Fruit fly (Drosophila melanogaster) whole organism, pupa: ENCODE data around the gene CG7420.

Experiments
- CG10348 ChIP-seq: fragments of 200-800 bp; sonication (Bioruptor generic); IDR thresholded peaks from 2 replicates; pipeline ENCODE4 v1.3.6; 2022; ENCODE audit warnings: missing biosample characterization, missing genetic modification characterization
- CG12605 ChIP-seq: fragments of 200-800 bp; sonication (Bioruptor generic); IDR thresholded peaks from 2 replicates; pipeline ENCODE4 v1.3.6; 2022; ENCODE audit warnings: missing biosample characterization, missing genetic modification characterization
- CG13204 ChIP-seq: fragments of 200-800 bp; sonication (Bioruptor generic); optimal IDR thresholded peaks from 2 replicates; lab custom pipeline; 2018; ENCODE audit warnings: missing biosample characterization, mild to moderate bottlenecking, missing genetic modification characterization, moderate library complexity
- CG14655 ChIP-seq: fragments of 200-800 bp; sonication (Bioruptor generic); optimal IDR thresholded peaks from 3 replicates; lab custom pipeline; 2017; ENCODE audit warnings: mild to moderate bottlenecking, missing biosample characterization, missing genetic modification reagents, missing genetic modification characterization
- CG15710 ChIP-seq: fragments of 200-800 bp; sonication (Bioruptor generic); optimal IDR thresholded peaks from 2 replicates; lab custom pipeline; 2018; ENCODE audit warnings: missing biosample characterization, mild to moderate bottlenecking, missing genetic modification characterization, moderate library complexity
- CG17806 ChIP-seq: fragments of 200-800 bp; sonication (Bioruptor generic); optimal IDR thresholded peaks from 2 replicates; lab custom pipeline; 2018; ENCODE audit warnings: missing biosample characterization, mild to moderate bottlenecking, missing genetic modification characterization, moderate library complexity
- CG32121 ChIP-seq: fragments of 200-800 bp; sonication (Bioruptor generic); IDR thresholded peaks from 2 replicates; pipeline ENCODE4 v1.3.6; 2022; ENCODE audit warnings: missing biosample characterization, missing genetic modification characterization
- CG34367 ChIP-seq: fragments of 200-800 bp; sonication (Bioruptor generic); optimal IDR thresholded peaks from 2 replicates; lab custom pipeline; 2018; ENCODE audit warnings: missing biosample characterization, mild to moderate bottlenecking, missing genetic modification characterization
- CG4496 ChIP-seq: fragments of 200-800 bp; sonication (Bioruptor generic); IDR thresholded peaks from 3 replicates; pipeline ENCODE4 v1.3.6; 2022; ENCODE audit warnings: missing biosample characterization, missing genetic modification characterization
- CG8159 ChIP-seq: fragments of 200-800 bp; sonication (Bioruptor generic); optimal IDR thresholded peaks from 3 replicates; lab custom pipeline; 2018; ENCODE audit warnings: missing biosample characterization, mild to moderate bottlenecking, missing genetic modification characterization, moderate library complexity
- CG8301 ChIP-seq: fragments of 200-800 bp; sonication (Bioruptor generic); optimal IDR thresholded peaks from 2 replicates; lab custom pipeline; 2018; ENCODE audit warnings: missing biosample characterization, mild to moderate bottlenecking, missing genetic modification characterization
- CG9948 ChIP-seq: fragments of 200-800 bp; sonication (Bioruptor generic); optimal IDR thresholded peaks from 2 replicates; lab custom pipeline; 2018; ENCODE audit warnings: missing biosample characterization, mild to moderate bottlenecking, missing genetic modification characterization, moderate library complexity
- D1 ChIP-seq: fragments of 200-800 bp; sonication (Bioruptor generic); optimal IDR thresholded peaks from 2 replicates; lab custom pipeline; 2018; ENCODE audit warnings: missing biosample characterization, mild to moderate bottlenecking, missing genetic modification characterization, moderate library complexity
- EcR ChIP-seq: fragments of 200-800 bp; sonication (Bioruptor generic); optimal IDR thresholded peaks from 3 replicates; lab custom pipeline; 2019; ENCODE audit warnings: missing biosample characterization, missing genetic modification characterization, mild to moderate bottlenecking, moderate library complexity, missing genetic modification reagents
- Ets98B ChIP-seq: fragments of 200-800 bp; sonication (Bioruptor generic); IDR thresholded peaks from 2 replicates; pipeline ENCODE4 v1.3.6; 2022; ENCODE audit warnings: missing biosample characterization, missing genetic modification characterization
- Pif1A ChIP-seq: fragments of 200-800 bp; sonication (Bioruptor generic); optimal IDR thresholded peaks from 3 replicates; lab custom pipeline; 2016; ENCODE audit warnings: missing biosample characterization, missing genetic modification characterization
- Pif1B ChIP-seq: fragments of 200-800 bp; sonication (Bioruptor generic); optimal IDR thresholded peaks from 3 replicates; lab custom pipeline; 2016; ENCODE audit warnings: missing biosample characterization, missing genetic modification characterization
- Snoo ChIP-seq: fragments of 200-800 bp; sonication (Bioruptor generic); optimal IDR thresholded peaks from 3 replicates; lab custom pipeline; 2017; ENCODE audit warnings: missing biosample characterization, mild to moderate bottlenecking, missing genetic modification characterization, inconsistent platforms
- fd96Ca ChIP-seq: fragments of 200-800 bp; sonication (Bioruptor generic); IDR thresholded peaks from 3 replicates; pipeline ENCODE4 v1.3.6; 2022; ENCODE audit warnings: missing biosample characterization, missing genetic modification characterization
- gl ChIP-seq: fragments of 200-800 bp; sonication (Bioruptor generic); optimal IDR thresholded peaks from 2 replicates; lab custom pipeline; 2018; ENCODE audit warnings: missing biosample characterization, mild to moderate bottlenecking, missing genetic modification characterization
- rn ChIP-seq: fragments of 200-800 bp; sonication (Bioruptor generic); IDR thresholded peaks from 2 replicates; pipeline ENCODE4 v1.3.6; 2022; ENCODE audit warnings: missing biosample characterization, missing genetic modification characterization

Gene CG7420

dm6 chr2L:1495160-1495559, 7.5 kb downstream of the CG7420 start, which contains the start of gene CG31926:
Gene CG31926 (plus strand): TSS chr2L:1495460.
- no peak for TF ChIP-seq CG34367 (tag; lab: Kevin White, UChicago)
- no peak for TF ChIP-seq CG4496 (GFP tag; lab: Robert Waterston, UW)
- TF ChIP-seq rn: no peak
- TF ChIP-seq Pif1B (GFP tag; lab: Kevin White, UChicago): no peak
- TF ChIP-seq Ets98B: no peak
- no peak for TF ChIP-seq CG17806 (tag; lab: Kevin White, UChicago)
- TF ChIP-seq CG13204 (GFP tag; lab: Kevin White, UChicago): no peak
- TF ChIP-seq CG14655: no peak
- TF ChIP-seq CG8159: no peak

dm6 chr2L:1493770-1494169, 8.9 kb downstream of the CG7420 start, which contains the start of gene CG33128:
Gene CG33128 (plus strand): TSS chr2L:1494070.
- TF ChIP-seq Ets98B (no peak), EcR (GFP tag; lab: Kevin White, UChicago) (no peak), CG13204 (GFP tag; lab: Kevin White, UChicago) (no peak), rn (no peak), CG8301 (tag; lab: Kevin White, UChicago) (no peak), D1 (tag; lab: Kevin White, UChicago) (no peak), fd96Ca (GFP tag; lab: Robert Waterston, UW) (no peak), Pif1A (GFP tag; lab: Kevin White, UChicago) (no peak), CG8159 (no peak), Pif1B (GFP tag; lab: Kevin White, UChicago) (no peak), Snoo (tag; lab: Kevin White, UChicago) (no peak), CG17806 (tag; lab: Kevin White, UChicago) (no peak), CG12605 (GFP tag; lab: Robert Waterston, UW) (no peak)

- TF ChIP-seq D1 (tag; lab: Kevin White, UChicago): peak; percentile 33
- TF ChIP-seq CG13204 (GFP tag; lab: Kevin White, UChicago): no peak
These were observed 10.8 kb downstream of the CG7420 start, which contains the start of gene CG31928 for dm6 chr2L:1491791-1492345. Gene CG31928 (plus strand): TSS chr2L:1492295.

- TF ChIP-seq Ets98B (peak; percentile 84), CG12605 (GFP tag; lab: Robert Waterston, UW) (peak; percentile 12), Pif1B (GFP tag; lab: Kevin White, UChicago) (peak; percentile 57), rn (peak; percentile 86), fd96Ca (GFP tag; lab: Robert Waterston, UW) (peak; percentile 95), CG17806 (tag; lab: Kevin White, UChicago) (peak; percentile 86), EcR (GFP tag; lab: Kevin White, UChicago) (no peak), CG8159 (peak; percentile 83), CG13204 (GFP tag; lab: Kevin White, UChicago) (no peak), CG9948 (tag; lab: Kevin White, UChicago) (peak; percentile 68), CG14655 (peak; percentile 85), CG32121 (GFP tag; lab: Robert Waterston, UW) (peak; percentile 76), D1 (tag; lab: Kevin White, UChicago) (peak; percentile 53), Pif1A (GFP tag; lab: Kevin White, UChicago) (peak; percentile 70), gl (tag; lab: Kevin White, UChicago) (peak; percentile 67), CG34367 (tag; lab: Kevin White, UChicago) (peak; percentile 71), Snoo (tag; lab: Kevin White, UChicago) (peak; percentile 52), CG15710 (peak; percentile 70), CG10348 (GFP tag; lab: Robert Waterston, UW) (peak; percentile 71), CG4496 (GFP tag; lab: Robert Waterston, UW) (peak; percentile 88), CG8301 (tag; lab: Kevin White, UChicago) (peak; percentile 81)
These were observed 16.6 kb downstream of the CG7420 start for dm6 chr2L:1485975-1486665.

dm6 chr2L:1478488-1478887, 24.2 kb downstream of the CG7420 start:
- no peak for TF ChIP-seq CG13204 (GFP tag; lab: Kevin White, UChicago)
- TF ChIP-seq CG10348 (GFP tag; lab: Robert Waterston, UW): no peak
- TF ChIP-seq CG8301 (tag; lab: Kevin White, UChicago): peak; percentile 26
- TF ChIP-seq CG34367 (tag; lab: Kevin White, UChicago): no peak
- TF ChIP-seq CG14655: peak; percentile 45
- TF ChIP-seq, all 21 proteins: peak for 2

- TF ChIP-seq EcR (GFP tag; lab: Kevin White, UChicago) (no peak), fd96Ca (GFP tag; lab: Robert Waterston, UW) (no peak), CG10348 (GFP tag; lab: Robert Waterston, UW) (no peak), CG9948 (tag; lab: Kevin White, UChicago) (peak; percentile 7), gl (tag; lab: Kevin White, UChicago) (no peak), CG34367 (tag; lab: Kevin White, UChicago) (no peak), CG13204 (GFP tag; lab: Kevin White, UChicago) (no peak), Ets98B (no peak), CG12605 (GFP tag; lab: Robert Waterston, UW) (no peak), CG32121 (GFP tag; lab: Robert Waterston, UW) (no peak), CG17806 (tag; lab: Kevin White, UChicago) (peak; percentile 3), CG14655 (no peak), Pif1B (GFP tag; lab: Kevin White, UChicago) (no peak), CG8159 (no peak), Pif1A (GFP tag; lab: Kevin White, UChicago) (peak; percentile 42), Snoo (tag; lab: Kevin White, UChicago) (no peak), CG15710 (peak; percentile 11), CG8301 (tag; lab: Kevin White, UChicago) (no peak), D1 (tag; lab: Kevin White, UChicago) (no peak), CG4496 (GFP tag; lab: Robert Waterston, UW) (no peak), rn (no peak)
These were observed 25.7 kb downstream of the CG7420 start for dm6 chr2L:1476872-1477503.
